Worm (Caenorhabditis elegans): ENCODE data around the gene nlp-80.

- TF ChIP-seq unc-62 (GFP tag; optimal IDR thresholded peaks at IDR 0.05) (no peak), mep-1 (tag; optimal IDR thresholded peaks at IDR 0.05) (no peak), ceh-39 (tag; optimal IDR thresholded peaks at IDR 0.05) (no peak), mab-5 (tag; optimal IDR thresholded peaks at IDR 0.05) (no peak)
These were observed 7.9 kb upstream of the nlp-80 start for ce11 chrV:11073354-11073753.

Measured in whole organism, mixed stage, embryonic.